Worm (Caenorhabditis elegans) whole organism, early embryonic: ENCODE data around the gene nhr-1.

Experiments used
- B0310.2 ChIP-seq: sonication (generic microtip); optimal IDR thresholded peaks from 2 replicates; lab custom pipeline; 2016; ENCODE audit warnings: mild to moderate bottlenecking, missing genetic modification characterization, missing compliant biosample characterization
- F13C5.2 ChIP-seq: sonication (generic microtip); optimal IDR thresholded peaks from 2 replicates; lab custom pipeline; 2017; ENCODE audit warnings: mild to moderate bottlenecking, missing genetic modification characterization, inconsistent platforms, missing compliant biosample characterization
- aly-1 ChIP-seq: sonication (generic microtip); optimal IDR thresholded peaks from 2 replicates; lab custom pipeline; 2016; ENCODE audit warnings: missing genetic modification characterization, missing compliant biosample characterization
- ama-1 ChIP-seq: fragments of 150-350 bp; optimal IDR thresholded peaks from 2 replicates; lab custom pipeline; 2014
- ceh-36 ChIP-seq: sonication (generic microtip); optimal IDR thresholded peaks from 2 replicates; lab custom pipeline; 2016; ENCODE audit warnings: missing genetic modification characterization, inconsistent platforms, missing compliant biosample characterization
- ets-7 ChIP-seq: sonication (generic microtip); optimal IDR thresholded peaks from 2 replicates; lab custom pipeline; 2016; ENCODE audit warnings: missing genotype, missing genetic modification characterization, missing compliant biosample characterization
- flt-1 ChIP-seq: fragments of 200-800 bp; sonication (Bioruptor generic); IDR thresholded peaks from 2 replicates; pipeline ENCODE4 v1.3.6; 2022; ENCODE audit warnings: missing genetic modification characterization, missing compliant biosample characterization
- hmbx-1 ChIP-seq: sonication (generic microtip); optimal IDR thresholded peaks from 2 replicates; lab custom pipeline; 2016; ENCODE audit warnings: mild to moderate bottlenecking, missing genetic modification characterization, missing compliant biosample characterization
- hnd-1 ChIP-seq: sonication (generic microtip); optimal IDR thresholded peaks from 2 replicates; lab custom pipeline; 2016; ENCODE audit warnings: missing genetic modification characterization, missing compliant biosample characterization
- scrt-1 ChIP-seq: fragments of 200-800 bp; sonication (Bioruptor generic); IDR thresholded peaks from 2 replicates; pipeline ENCODE4 v1.3.6; 2022; ENCODE audit warnings: missing genetic modification characterization, missing compliant biosample characterization
- sea-1 ChIP-seq: fragments of 200-800 bp; sonication (Bioruptor generic); conservative IDR thresholded peaks from 2 replicates; pipeline ENCODE4 v1.3.6; 2022; ENCODE audit warnings: missing genetic modification characterization, missing compliant biosample characterization
- tbx-37 ChIP-seq: fragments of 200-800 bp; sonication (Bioruptor generic); conservative IDR thresholded peaks from 2 replicates; pipeline ENCODE4 v1.3.6; 2022; ENCODE audit warnings: missing genetic modification reagents, missing genetic modification characterization, missing compliant biosample characterization
- tra-4 ChIP-seq: sonication (generic microtip); optimal IDR thresholded peaks from 2 replicates; lab custom pipeline; 2017; ENCODE audit warnings: missing genetic modification characterization, missing compliant biosample characterization

DNA sequence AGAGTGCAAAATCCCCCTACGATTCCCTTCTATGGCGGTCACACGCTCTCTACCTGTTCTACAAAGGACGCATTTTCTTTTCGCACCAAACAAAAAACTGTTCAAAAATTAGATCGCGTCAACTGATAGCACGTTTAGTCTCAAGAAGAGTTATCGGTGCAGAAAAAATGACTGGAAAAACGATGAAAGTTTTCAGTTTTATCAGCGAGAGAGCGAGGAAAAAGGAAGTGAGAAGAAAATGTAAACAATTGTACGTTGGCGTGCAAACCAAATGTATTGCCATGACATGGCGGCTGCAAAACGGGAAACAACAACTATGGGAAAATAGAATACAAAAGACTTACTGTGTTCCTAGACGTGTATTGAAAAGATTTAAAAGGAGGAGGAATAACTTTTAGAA, 23.7 kb downstream of the nhr-1 start:
- TF ChIP-seq hnd-1 (tag; lab: Kevin White, UChicago) (no peak), B0310.2 (tag; lab: Kevin White, UChicago) (no peak), sea-1 (GFP tag; lab: Robert Waterston, UW) (no peak), flt-1 (no peak), ama-1 (lab: Kevin White, UChicago) (no peak), tbx-37 (GFP tag; lab: Robert Waterston, UW) (no peak), ceh-36 (tag; lab: Kevin White, UChicago) (no peak), scrt-1 (no peak), tra-4 (tag; lab: Kevin White, UChicago) (no peak), aly-1 (tag; lab: Kevin White, UChicago) (no peak), hmbx-1 (tag; lab: Kevin White, UChicago) (no peak), F13C5.2 (tag; lab: Kevin White, UChicago) (no peak), ets-7 (tag; lab: Kevin White, UChicago) (no peak)
